Fruit fly (Drosophila melanogaster): ENCODE data around the gene CG14879.
A peak's percentile ranks its signal among the peaks of the same experiment; 100 is the strongest.

Gene CG14879

dm6 chr3R:16347626-16348264 lies 1.3 kb downstream of the CG14879 start:
- TF ChIP-seq psq (GFP tag; optimal IDR thresholded peaks at IDR 0.05) = no peak
- TF ChIP-seq pan (optimal IDR thresholded peaks at IDR 0.05) = no peak
- no peak for TF ChIP-seq jim (GFP tag; optimal IDR thresholded peaks at IDR 0.05)
- no peak for TF ChIP-seq lola (GFP tag; optimal IDR thresholded peaks at IDR 0.05)
- TF ChIP-seq Hnf4 (GFP tag; optimal IDR thresholded peaks at IDR 0.05) = no peak
- no peak for TF ChIP-seq Jra (GFP tag; optimal IDR thresholded peaks at IDR 0.05)
- no peak for TF ChIP-seq foxo (GFP tag; optimal IDR thresholded peaks at IDR 0.05)
- no peak for TF ChIP-seq CrebA (GFP tag; optimal IDR thresholded peaks at IDR 0.05; ENCODE audit: borderline replicate concordance)
- no peak for TF ChIP-seq Myc (optimal IDR thresholded peaks at IDR 0.05)
- TF ChIP-seq CG9705 (GFP tag; optimal IDR thresholded peaks at IDR 0.05) = no peak
- no peak for TF ChIP-seq CG32264 (GFP tag; optimal IDR thresholded peaks at IDR 0.05)
- no peak for TF ChIP-seq h (GFP tag; optimal IDR thresholded peaks at IDR 0.05)
- TF ChIP-seq Hr78 (GFP tag; optimal IDR thresholded peaks at IDR 0.05) = no peak
- no peak for TF ChIP-seq dmrt93B (GFP tag; optimal IDR thresholded peaks at IDR 0.05)
- TF ChIP-seq Vsx2 (GFP tag; optimal IDR thresholded peaks at IDR 0.05; ENCODE audit: partially characterized antibody) = no peak
- no peak for TF ChIP-seq Sp1 (GFP tag; optimal IDR thresholded peaks at IDR 0.05)
- TF ChIP-seq brk (GFP tag; optimal IDR thresholded peaks at IDR 0.05) = no peak

dm6 chr3R:16341817-16342374 lies 7.1 kb downstream of the CG14879 start, which contains the start of the genes SF2 and pad:
TSS of gene SF2 (minus strand) at chr3R:16341988.
TSS of gene pad (plus strand) at chr3R:16342318.
- no peak for TF ChIP-seq dl (GFP tag; optimal IDR thresholded peaks at IDR 0.05; ENCODE audit: insufficient read depth in 1 of 2, partially characterized antibody in 2 of 2)
- TF ChIP-seq OdsH (GFP tag; optimal IDR thresholded peaks at IDR 0.05) = peak; percentile 72
- no peak for TF ChIP-seq jim (GFP tag; optimal IDR thresholded peaks at IDR 0.05)
- no peak for TF ChIP-seq tai (GFP tag; optimal IDR thresholded peaks at IDR 0.05)
- TF ChIP-seq Vsx2 (GFP tag; optimal IDR thresholded peaks at IDR 0.05; ENCODE audit: partially characterized antibody) = no peak
- peak; percentile 73 for TF ChIP-seq CG9705 (GFP tag; optimal IDR thresholded peaks at IDR 0.05)
- no peak for TF ChIP-seq pan (optimal IDR thresholded peaks at IDR 0.05)
- TF ChIP-seq lola (GFP tag; optimal IDR thresholded peaks at IDR 0.05) = no peak
- TF ChIP-seq N (GFP tag; optimal IDR thresholded peaks at IDR 0.05) = no peak
- peak; percentile 80 for TF ChIP-seq Sp1 (GFP tag; optimal IDR thresholded peaks at IDR 0.05)
- TF ChIP-seq psq (GFP tag; optimal IDR thresholded peaks at IDR 0.05) = peak; percentile 70
- peak; percentile 89 for TF ChIP-seq h (GFP tag; optimal IDR thresholded peaks at IDR 0.05)
- peak; percentile 87 for TF ChIP-seq Hnf4 (GFP tag; optimal IDR thresholded peaks at IDR 0.05)
- TF ChIP-seq Hr83 (GFP tag; optimal IDR thresholded peaks at IDR 0.05; ENCODE audit: poor library complexity, severe bottlenecking) = no peak
- no peak for TF ChIP-seq sage (GFP tag; optimal IDR thresholded peaks at IDR 0.05)
- peak; percentile 62 for TF ChIP-seq sv (GFP tag; optimal IDR thresholded peaks at IDR 0.05)
- peak; percentile 69 for TF ChIP-seq dmrt93B (GFP tag; optimal IDR thresholded peaks at IDR 0.05)
- TF ChIP-seq Myc (optimal IDR thresholded peaks at IDR 0.05) = peak; percentile 48
- TF ChIP-seq dsf (GFP tag; optimal IDR thresholded peaks at IDR 0.05; ENCODE audit: borderline replicate concordance) = peak; percentile 70
- no peak for TF ChIP-seq Rel (GFP tag; optimal IDR thresholded peaks at IDR 0.05)
- peak; percentile 94 for TF ChIP-seq Rel (tag; optimal IDR thresholded peaks at IDR 0.05)
- peak in 1 of 2 experiments; percentile 87 for TF ChIP-seq foxo (GFP tag; optimal IDR thresholded peaks at IDR 0.05)
- peak; percentile 83 for TF ChIP-seq rgr (GFP tag; optimal IDR thresholded peaks at IDR 0.05)
- peak; percentile 87 for TF ChIP-seq fru (GFP tag; optimal IDR thresholded peaks at IDR 0.05)
- peak; percentile 52 for TF ChIP-seq CG32264 (GFP tag; optimal IDR thresholded peaks at IDR 0.05)
- TF ChIP-seq HLH106 (tag; optimal IDR thresholded peaks at IDR 0.05) = peak; percentile 86
- TF ChIP-seq GATAd (GFP tag; optimal IDR thresholded peaks at IDR 0.05) = no peak
- no peak for TF ChIP-seq Mio (GFP tag; optimal IDR thresholded peaks at IDR 0.05)
- TF ChIP-seq br (GFP tag; optimal IDR thresholded peaks at IDR 0.05) = peak; percentile 81
- no peak for TF ChIP-seq Dif (GFP tag; optimal IDR thresholded peaks at IDR 0.05; ENCODE audit: partially characterized antibody)
- TF ChIP-seq brk (GFP tag; optimal IDR thresholded peaks at IDR 0.05) = no peak
- TF ChIP-seq Jra (GFP tag; optimal IDR thresholded peaks at IDR 0.05) = peak; percentile 88
- TF ChIP-seq woc (GFP tag; optimal IDR thresholded peaks at IDR 0.05) = peak; percentile 95
- TF ChIP-seq Abd-B (GFP tag; optimal IDR thresholded peaks at IDR 0.05) = no peak
- TF ChIP-seq CrebA (GFP tag; optimal IDR thresholded peaks at IDR 0.05; ENCODE audit: borderline replicate concordance) = no peak
- TF ChIP-seq Dfd (GFP tag; optimal IDR thresholded peaks at IDR 0.05) = no peak
- no peak for TF ChIP-seq Hr78 (GFP tag; optimal IDR thresholded peaks at IDR 0.05)
- TF ChIP-seq ey (GFP tag; optimal IDR thresholded peaks at IDR 0.05) = peak; percentile 82
- no peak for TF ChIP-seq usp (GFP tag; optimal IDR thresholded peaks at IDR 0.05)
